Fruit fly (Drosophila melanogaster) whole organism, embryonic: Measurements from ENCODE around the gene CG9948.

Source experiments
- Asciz ChIP-seq: fragments of 200-800 bp; sonication (Bioruptor generic); optimal IDR thresholded peaks from 2 replicates; lab custom pipeline; 2017; ENCODE audit warnings: missing biosample characterization, mild to moderate bottlenecking, missing genetic modification characterization, missing genetic modification reagents
- Awh ChIP-seq: fragments of 200-800 bp; sonication (Bioruptor generic); IDR thresholded peaks from 2 replicates; pipeline ENCODE4, ENCODE4 v1.3.6; 2022; ENCODE audit warnings: missing biosample characterization, missing genetic modification characterization
- CG10979 ChIP-seq: fragments of 200-800 bp; sonication (Bioruptor generic); optimal IDR thresholded peaks from 2 replicates; lab custom pipeline; 2018; ENCODE audit warnings: missing biosample characterization, mild to moderate bottlenecking, missing genetic modification characterization, moderate library complexity
- CG12104 ChIP-seq: fragments of 200-800 bp; sonication (Bioruptor generic); optimal IDR thresholded peaks from 3 replicates; lab custom pipeline; 2016; ENCODE audit warnings: missing biosample characterization, missing genetic modification characterization
- CG13287 ChIP-seq: fragments of 200-800 bp; sonication (Bioruptor generic); IDR thresholded peaks from 2 replicates; pipeline ENCODE4 v1.3.6; 2022; ENCODE audit warnings: missing biosample characterization, missing genetic modification characterization; ENCODE audit not compliant: partially characterized antibody
- CG13424 ChIP-seq: fragments of 200-800 bp; sonication (Bioruptor generic); optimal IDR thresholded peaks from 2 replicates; lab custom pipeline; 2019; ENCODE audit warnings: missing biosample characterization, mild to moderate bottlenecking, missing genetic modification characterization, moderate library complexity
- CG13775 ChIP-seq: fragments of 200-800 bp; sonication (Bioruptor generic); optimal IDR thresholded peaks from 3 replicates; lab custom pipeline; 2017; ENCODE audit warnings: missing biosample characterization, mild to moderate bottlenecking, missing genetic modification characterization
- CG14014 ChIP-seq: fragments of 200-800 bp; sonication (Bioruptor generic); IDR thresholded peaks from 2 replicates; pipeline ENCODE4 v1.3.6; 2022; ENCODE audit warnings: missing biosample characterization, missing genetic modification characterization
- CG14667 ChIP-seq: fragments of 200-800 bp; sonication (Bioruptor generic); IDR thresholded peaks from 2 replicates; pipeline ENCODE4 v1.3.6; 2022; ENCODE audit warnings: missing biosample characterization, missing genetic modification characterization
- CG1529 ChIP-seq: fragments of 200-800 bp; sonication (Bioruptor generic); optimal IDR thresholded peaks from 3 replicates; lab custom pipeline; 2018; ENCODE audit warnings: missing biosample characterization, missing genetic modification characterization
- CG18764 ChIP-seq: fragments of 200-800 bp; sonication (Bioruptor generic); optimal IDR thresholded peaks from 3 replicates; lab custom pipeline; 2016; ENCODE audit warnings: missing biosample characterization, missing genetic modification characterization
- CG2678 ChIP-seq: fragments of 200-800 bp; sonication (Bioruptor generic); optimal IDR thresholded peaks from 3 replicates; lab custom pipeline; 2019; ENCODE audit warnings: missing biosample characterization, mild to moderate bottlenecking, missing genetic modification characterization, moderate library complexity
- CG30020 ChIP-seq: fragments of 200-800 bp; optimal IDR thresholded peaks from 2 replicates; lab custom pipeline; 2019; ENCODE audit warnings: missing biosample characterization, mild to moderate bottlenecking, missing genetic modification characterization, moderate library complexity
- CG3281 ChIP-seq: fragments of 200-800 bp; sonication (Bioruptor generic); optimal IDR thresholded peaks from 3 replicates; lab custom pipeline; 2017; ENCODE audit warnings: missing biosample characterization, mild to moderate bottlenecking, missing genetic modification characterization
- CG3838 ChIP-seq: fragments of 200-800 bp; sonication (Bioruptor generic); optimal IDR thresholded peaks from 3 replicates; lab custom pipeline; 2016; ENCODE audit warnings: missing biosample characterization, missing genetic modification characterization
- CG4707 ChIP-seq: fragments of 200-800 bp; sonication (Bioruptor generic); optimal IDR thresholded peaks from 2 replicates; lab custom pipeline; 2018; ENCODE audit warnings: missing biosample characterization, mild to moderate bottlenecking, missing genetic modification characterization, moderate library complexity
- CG6791 ChIP-seq: fragments of 200-800 bp; sonication (Bioruptor generic); IDR thresholded peaks from 3 replicates; pipeline ENCODE4 v1.3.6; 2022; ENCODE audit warnings: missing biosample characterization, missing genetic modification characterization; ENCODE audit not compliant: partially characterized antibody
- CG7271 ChIP-seq: fragments of 200-800 bp; sonication (Bioruptor generic); optimal IDR thresholded peaks from 2 replicates; lab custom pipeline; 2018; ENCODE audit warnings: missing biosample characterization, mild to moderate bottlenecking, missing genetic modification characterization, moderate library complexity
- CG9609 ChIP-seq: fragments of 200-800 bp; sonication (Bioruptor generic); optimal IDR thresholded peaks from 3 replicates; lab custom pipeline; 2016; ENCODE audit warnings: missing biosample characterization, missing genetic modification characterization
- CG9797 ChIP-seq: fragments of 200-800 bp; sonication (Bioruptor generic); optimal IDR thresholded peaks from 3 replicates; lab custom pipeline; 2018; ENCODE audit warnings: missing biosample characterization, mild to moderate bottlenecking, missing genetic modification characterization
- Chrac-16 ChIP-seq: fragments of 200-800 bp; sonication (Bioruptor generic); optimal IDR thresholded peaks from 3 replicates; lab custom pipeline; 2016; ENCODE audit warnings: missing biosample characterization, missing genetic modification characterization
- CrebB ChIP-seq: fragments of 200-800 bp; sonication (Bioruptor generic); optimal IDR thresholded peaks from 3 replicates; lab custom pipeline; 2018; ENCODE audit warnings: missing biosample characterization, mild to moderate bottlenecking, missing genetic modification characterization
- Dfd ChIP-seq, 2 experiments: fragments of >200 bp; optimal IDR thresholded peaks; 2 replicates each; lab custom pipeline; 2017; ENCODE audit warnings: missing biosample characterization in 2 of 2, missing genetic modification characterization in 2 of 2
- Eip74EF ChIP-seq, 2 experiments: fragments of 200-800 bp in 1 of 2; fragments of >200 bp in 1 of 2; sonication (Bioruptor generic) in 1 of 2; optimal IDR thresholded peaks; 2 replicates each; lab custom pipeline; 2017 to 2019; ENCODE audit warnings: missing biosample characterization in 2 of 2, missing genetic modification characterization in 2 of 2, mild to moderate bottlenecking in 1 of 2, moderate library complexity in 1 of 2
- Ets97D ChIP-seq: fragments of 200-800 bp; sonication (Bioruptor generic); optimal IDR thresholded peaks from 3 replicates; lab custom pipeline; 2016; ENCODE audit warnings: missing biosample characterization, missing genetic modification characterization
- Fer3 ChIP-seq: fragments of 200-800 bp; sonication (Bioruptor generic); optimal IDR thresholded peaks from 2 replicates; lab custom pipeline; 2018; ENCODE audit warnings: missing biosample characterization, mild to moderate bottlenecking, missing genetic modification characterization, moderate library complexity
- Gsc ChIP-seq: fragments of 200-800 bp; sonication (Bioruptor generic); IDR thresholded peaks from 2 replicates; pipeline ENCODE4 v1.3.6; 2022; ENCODE audit warnings: missing biosample characterization, missing genetic modification characterization
- Hmx ChIP-seq: fragments of 200-800 bp; sonication (Bioruptor generic); optimal IDR thresholded peaks from 2 replicates; lab custom pipeline; 2016; ENCODE audit warnings: missing biosample characterization, missing genetic modification characterization
- Nf-YB ChIP-seq: fragments of 200-800 bp; sonication (Bioruptor generic); optimal IDR thresholded peaks from 3 replicates; lab custom pipeline; 2019; ENCODE audit warnings: missing biosample characterization, mild to moderate bottlenecking, missing genetic modification characterization, moderate library complexity
- Oli ChIP-seq: fragments of 200-800 bp; sonication (Bioruptor generic); optimal IDR thresholded peaks from 2 replicates; lab custom pipeline; 2018; ENCODE audit warnings: missing biosample characterization, mild to moderate bottlenecking, missing genetic modification characterization, moderate library complexity
- PHDP ChIP-seq: fragments of 200-800 bp; sonication (Bioruptor generic); optimal IDR thresholded peaks from 3 replicates; lab custom pipeline; 2018; ENCODE audit warnings: missing biosample characterization, mild to moderate bottlenecking, missing genetic modification characterization, moderate library complexity
- Stat92E ChIP-seq, 3 experiments: fragments of >200 bp in 2 of 3; fragments of 200-800 bp in 1 of 3; sonication (Bioruptor generic) in 1 of 3; optimal IDR thresholded peaks; 2 replicates each; lab custom pipeline; 2017 to 2019; ENCODE audit warnings: missing biosample characterization in 3 of 3, missing genetic modification characterization in 3 of 3, mild to moderate bottlenecking in 1 of 3, moderate library complexity in 1 of 3
- Tbp ChIP-seq: fragments of >200 bp; optimal IDR thresholded peaks from 2 replicates; lab custom pipeline; 2018; ENCODE audit warnings: missing biosample characterization, missing genetic modification characterization
- Vsx1 ChIP-seq: fragments of 200-800 bp; sonication (Bioruptor generic); optimal IDR thresholded peaks from 2 replicates; lab custom pipeline; 2017; ENCODE audit warnings: missing biosample characterization, mild to moderate bottlenecking, missing genetic modification characterization, missing genetic modification reagents
- aop ChIP-seq: fragments of 200-800 bp; sonication (Bioruptor generic); IDR thresholded peaks from 2 replicates; pipeline ENCODE4 v1.3.6; 2022; ENCODE audit warnings: missing biosample characterization, missing genetic modification characterization
- cato ChIP-seq: fragments of 200-800 bp; sonication (Bioruptor generic); optimal IDR thresholded peaks from 2 replicates; lab custom pipeline; 2016; ENCODE audit warnings: missing biosample characterization, missing genetic modification characterization, borderline replicate concordance
- ems ChIP-seq: fragments of 200-800 bp; sonication (Bioruptor generic); optimal IDR thresholded peaks from 3 replicates; lab custom pipeline; 2016; ENCODE audit warnings: missing biosample characterization, missing genetic modification characterization
- hbn ChIP-seq: fragments of 200-800 bp; sonication (Bioruptor generic); IDR thresholded peaks from 2 replicates; pipeline ENCODE4 v1.3.6; 2022; ENCODE audit warnings: missing biosample characterization, missing genetic modification characterization; ENCODE audit not compliant: partially characterized antibody
- ind ChIP-seq: fragments of 200-800 bp; sonication (Bioruptor generic); optimal IDR thresholded peaks from 3 replicates; lab custom pipeline; 2016; ENCODE audit warnings: missing biosample characterization, missing genetic modification characterization
- kay ChIP-seq: fragments of 200-800 bp; sonication (Bioruptor generic); optimal IDR thresholded peaks from 2 replicates; lab custom pipeline; 2016; ENCODE audit warnings: missing biosample characterization, missing genetic modification characterization
- lilli ChIP-seq: fragments of 200-800 bp; sonication (Bioruptor generic); optimal IDR thresholded peaks from 3 replicates; lab custom pipeline; 2016; ENCODE audit warnings: missing biosample characterization, missing genetic modification characterization
- lola ChIP-seq, 3 experiments: fragments of >200 bp in 2 of 3; fragments of 200-800 bp in 1 of 3; sonication (Bioruptor generic) in 1 of 3; optimal IDR thresholded peaks; 2 replicates each; lab custom pipeline; 2017 to 2019; ENCODE audit warnings: missing biosample characterization in 3 of 3, missing genetic modification characterization in 3 of 3, mild to moderate bottlenecking in 1 of 3, moderate library complexity in 1 of 3
- mirr ChIP-seq: fragments of 200-800 bp; sonication (Bioruptor generic); optimal IDR thresholded peaks from 3 replicates; lab custom pipeline; 2018; ENCODE audit warnings: missing biosample characterization, mild to moderate bottlenecking, missing genetic modification characterization
- nom ChIP-seq: fragments of 200-800 bp; sonication (Bioruptor generic); optimal IDR thresholded peaks from 2 replicates; lab custom pipeline; 2017; ENCODE audit warnings: missing biosample characterization, missing genetic modification characterization, mild to moderate bottlenecking, moderate library complexity, missing genetic modification reagents
- ranshi ChIP-seq: fragments of 200-800 bp; sonication (Bioruptor generic); IDR thresholded peaks from 2 replicates; pipeline ENCODE4 v1.3.6; 2022; ENCODE audit warnings: missing biosample characterization, missing genetic modification characterization
- ro ChIP-seq: fragments of 200-800 bp; sonication (Bioruptor generic); IDR thresholded peaks from 2 replicates; pipeline ENCODE4 v1.3.6; 2022; ENCODE audit warnings: missing biosample characterization, missing genetic modification characterization
- salm ChIP-seq: fragments of 200-800 bp; sonication (Bioruptor generic); optimal IDR thresholded peaks from 2 replicates; lab custom pipeline; 2018; ENCODE audit warnings: missing biosample characterization, mild to moderate bottlenecking, missing genetic modification characterization
- scrt ChIP-seq: fragments of 200-800 bp; sonication (Bioruptor generic); optimal IDR thresholded peaks from 2 replicates; lab custom pipeline; 2018; ENCODE audit warnings: missing biosample characterization, mild to moderate bottlenecking, missing genetic modification characterization, moderate library complexity
- seq ChIP-seq: fragments of 200-800 bp; sonication (Bioruptor generic); IDR thresholded peaks from 2 replicates; pipeline ENCODE4 v1.3.6; 2022; ENCODE audit warnings: missing biosample characterization, missing genetic modification characterization
- tgo ChIP-seq: fragments of 200-800 bp; sonication (Bioruptor generic); IDR thresholded peaks from 3 replicates; pipeline ENCODE4 v1.3.6; 2022; ENCODE audit warnings: missing biosample characterization, missing genetic modification characterization
- z ChIP-seq: fragments of 200-800 bp; sonication (Bioruptor generic); IDR thresholded peaks from 3 replicates; pipeline ENCODE4 v1.3.6; 2022; ENCODE audit warnings: missing biosample characterization, missing genetic modification characterization

The CG9948 gene

dm6 chr3L:6996907-6997306, 41.1 kb downstream of the CG9948 start (continued):
- TF ChIP-seq mirr (GFP tag; lab: Kevin White, UChicago) (no peak), ro (GFP tag; lab: Robert Waterston, UW) (no peak), CG7271 (tag; lab: Kevin White, UChicago) (no peak), PHDP (tag; lab: Kevin White, UChicago) (peak; percentile 27), CG12104 (GFP tag; lab: Kevin White, UChicago) (no peak), CG30020 (tag; lab: Kevin White, UChicago) (no peak), CG9609 (GFP tag; lab: Kevin White, UChicago) (no peak), scrt (GFP tag; lab: Kevin White, UChicago) (no peak), tgo (GFP tag; lab: Robert Waterston, UW) (no peak), z (GFP tag; lab: Robert Waterston, UW) (no peak), Tbp (no peak), CG6791 (GFP tag; lab: Robert Waterston, UW) (no peak), Eip74EF (GFP tag; optimal IDR thresholded peaks at IDR 0.05; lab: Kevin White, UChicago) (no peak), Gsc (GFP tag; lab: Robert Waterston, UW) (no peak), Oli (tag; lab: Kevin White, UChicago) (peak; percentile 34), CG18764 (GFP tag; lab: Kevin White, UChicago) (no peak), Chrac-16 (GFP tag; lab: Kevin White, UChicago) (no peak), Asciz (GFP tag; lab: Kevin White, UChicago) (no peak), CG14014 (GFP tag; lab: Robert Waterston, UW) (no peak), Awh (GFP tag; lab: Robert Waterston, UW) (no peak), lola (GFP tag; optimal IDR thresholded peaks at IDR 0.05; lab: Kevin White, UChicago) (no peak), CG10979 (tag; lab: Kevin White, UChicago) (peak; percentile 4), CG3838 (no peak), salm (tag; lab: Kevin White, UChicago) (no peak), CG9797 (GFP tag; lab: Kevin White, UChicago) (no peak), CG4707 (no peak), ems (GFP tag; lab: Kevin White, UChicago) (no peak), ind (GFP tag; lab: Kevin White, UChicago) (peak; percentile 14), nom (GFP tag; lab: Kevin White, UChicago) (no peak), kay (no peak), Ets97D (no peak), Hmx (GFP tag; lab: Kevin White, UChicago) (no peak), CG13775 (GFP tag; lab: Kevin White, UChicago) (no peak), CG14667 (GFP tag; lab: Robert Waterston, UW) (no peak), Stat92E (GFP tag; optimal IDR thresholded peaks at IDR 0.05; lab: Kevin White, UChicago) (no peak), seq (GFP tag; lab: Robert Waterston, UW) (peak; percentile 30; the same call in 1 of the 2 replicates), CG13424 (tag; lab: Kevin White, UChicago) (peak; percentile 28), CG3281 (no peak), lilli (GFP tag; lab: Kevin White, UChicago) (no peak), Dfd (GFP tag; optimal IDR thresholded peaks at IDR 0.05; lab: Kevin White, UChicago) (no peak), Fer3 (tag; lab: Kevin White, UChicago) (no peak), hbn (GFP tag; lab: Robert Waterston, UW) (no peak), CG2678 (tag; lab: Kevin White, UChicago) (peak; percentile 49), aop (no peak), CG13287 (GFP tag; lab: Robert Waterston, UW) (no peak), CrebB (tag; lab: Kevin White, UChicago) (no peak), Vsx1 (GFP tag; lab: Kevin White, UChicago) (no peak), Nf-YB (GFP tag; lab: Kevin White, UChicago) (no peak), CG1529 (no peak), ranshi (GFP tag; lab: Robert Waterston, UW) (no peak), cato (GFP tag; lab: Kevin White, UChicago) (no peak)
